Worm (Caenorhabditis elegans): ENCODE measurements around the gene R11E3.1.

Gene R11E3.1

DNA sequence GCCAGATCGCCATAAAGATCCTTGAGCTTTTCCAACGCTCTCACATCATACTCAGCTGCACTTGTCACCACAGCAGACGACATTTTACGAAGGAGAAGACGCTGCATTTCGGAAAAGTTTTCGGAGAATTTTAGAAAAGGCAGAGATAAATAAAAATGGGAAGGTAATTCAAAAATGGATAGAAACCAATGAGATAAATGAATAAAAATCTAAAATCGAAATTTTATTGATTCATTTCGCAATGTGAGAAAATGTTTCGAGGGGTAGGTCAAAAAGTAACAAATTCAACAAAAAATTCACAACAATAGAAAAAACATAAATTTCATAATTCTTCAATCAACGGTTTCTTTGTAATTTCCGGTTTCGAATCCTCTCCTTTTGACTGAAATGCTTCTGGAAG lies 16.9 kb downstream of the R11E3.1 start, which contains the start of gene dpf-5:
Gene dpf-5 (minus strand): TSS at position 101 of the 400 bp plus-strand sequence.
- TF ChIP-seq nhr-28 (tag; optimal IDR thresholded peaks at IDR 0.05) (no peak), sox-4 (tag; optimal IDR thresholded peaks at IDR 0.05) (no peak), aly-2 (tag; optimal IDR thresholded peaks at IDR 0.05) (no peak), egl-27 (tag; optimal IDR thresholded peaks at IDR 0.05) (no peak), nhr-85 (tag) (peak; percentile 10), nhr-90 (tag; optimal IDR thresholded peaks at IDR 0.05; ENCODE audit: poor library complexity) (no peak), tbx-2 (tag; optimal IDR thresholded peaks at IDR 0.05) (no peak), nhr-20 (tag; optimal IDR thresholded peaks at IDR 0.05) (no peak)

DNA sequence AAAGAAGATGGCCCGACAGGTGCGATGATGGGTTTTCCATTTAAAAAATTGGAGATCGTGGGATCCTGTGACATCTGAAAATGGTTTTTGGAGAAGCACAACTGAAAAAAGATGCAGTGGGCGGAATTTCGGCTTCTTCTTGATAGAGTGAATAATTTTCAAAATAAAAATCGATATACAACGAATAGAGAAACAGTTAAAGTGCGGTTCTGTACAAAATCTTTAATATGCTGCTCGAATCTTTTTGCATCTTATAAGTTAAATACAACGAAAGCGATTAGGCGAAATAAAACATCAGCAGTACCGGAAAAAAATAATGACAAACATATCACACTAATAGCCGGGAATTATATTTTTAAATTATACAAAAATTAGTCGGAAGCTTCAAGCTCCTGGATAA lies 17.7 kb downstream of the R11E3.1 start, which contains the start of gene H06H21.11:
Gene H06H21.11 (minus strand): TSS at position 101 of the 400 bp plus-strand sequence.
- no peak for TF ChIP-seq fos-1 (tag; optimal IDR thresholded peaks at IDR 0.05)
- TF ChIP-seq snpc-4 (tag; optimal IDR thresholded peaks at IDR 0.05), result no peak
- no peak for TF ChIP-seq C34B4.2 (tag; optimal IDR thresholded peaks at IDR 0.05)
- TF ChIP-seq elt-3 (tag; optimal IDR thresholded peaks at IDR 0.05), result no peak
- TF ChIP-seq isw-1 (GFP tag; IDR thresholded peaks at IDR 0.05), result no peak

DNA sequence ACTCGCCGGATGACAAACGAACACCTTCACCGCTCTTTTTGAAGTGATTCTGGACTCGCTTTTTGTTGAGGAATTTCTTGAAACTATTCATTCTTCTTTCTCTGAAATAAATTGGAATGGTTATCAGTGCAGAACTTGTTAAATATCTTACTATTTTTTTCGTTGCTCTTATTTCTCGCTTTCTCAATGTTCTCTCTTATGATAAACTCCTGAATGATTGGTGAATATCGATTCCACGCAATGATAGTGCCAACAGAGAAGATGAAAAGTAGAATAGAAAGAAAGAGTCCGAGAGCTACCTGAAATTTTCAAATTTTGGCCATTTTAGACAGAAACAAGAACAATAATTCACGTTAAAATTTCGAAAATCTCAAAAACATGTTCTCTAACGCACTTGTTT lies 19.9 kb downstream of the R11E3.1 start, which contains the start of gene ubxn-6:
Gene ubxn-6 (minus strand): TSS at position 101 of the 400 bp plus-strand sequence.
- TF ChIP-seq snpc-4 (tag; optimal IDR thresholded peaks at IDR 0.05), result no peak
- TF ChIP-seq fkh-8 (tag; optimal IDR thresholded peaks at IDR 0.05), result no peak
- no peak for TF ChIP-seq zip-4 (GFP tag; optimal IDR thresholded peaks at IDR 0.05)
- TF ChIP-seq xbp-1 (tag; optimal IDR thresholded peaks at IDR 0.05), result no peak
- TF ChIP-seq nhr-77 (tag; optimal IDR thresholded peaks at IDR 0.05), result no peak
- no peak for TF ChIP-seq mef-2 (tag; optimal IDR thresholded peaks at IDR 0.05)
- no peak for TF ChIP-seq nhr-90 (tag; optimal IDR thresholded peaks at IDR 0.05; ENCODE audit: poor library complexity)
- TF ChIP-seq egl-13 (tag; optimal IDR thresholded peaks at IDR 0.05), result no peak
- no peak for TF ChIP-seq fkh-4 (tag; optimal IDR thresholded peaks at IDR 0.05; ENCODE audit: borderline replicate concordance)
- TF ChIP-seq hpl-2 (GFP tag; optimal IDR thresholded peaks at IDR 0.05), result no peak
- TF ChIP-seq ceh-90 (tag; optimal IDR thresholded peaks at IDR 0.05), result no peak
- TF ChIP-seq ztf-11 (tag; optimal IDR thresholded peaks at IDR 0.05), result no peak
- no peak for TF ChIP-seq pax-3 (tag; optimal IDR thresholded peaks at IDR 0.05)
- TF ChIP-seq nhr-84 (tag; optimal IDR thresholded peaks at IDR 0.05), result no peak
- TF ChIP-seq C34B4.2 (tag; optimal IDR thresholded peaks at IDR 0.05), result no peak
- no peak for TF ChIP-seq unc-62 (GFP tag; optimal IDR thresholded peaks at IDR 0.05)
- no peak for TF ChIP-seq egl-27 (tag; optimal IDR thresholded peaks at IDR 0.05)

DNA sequence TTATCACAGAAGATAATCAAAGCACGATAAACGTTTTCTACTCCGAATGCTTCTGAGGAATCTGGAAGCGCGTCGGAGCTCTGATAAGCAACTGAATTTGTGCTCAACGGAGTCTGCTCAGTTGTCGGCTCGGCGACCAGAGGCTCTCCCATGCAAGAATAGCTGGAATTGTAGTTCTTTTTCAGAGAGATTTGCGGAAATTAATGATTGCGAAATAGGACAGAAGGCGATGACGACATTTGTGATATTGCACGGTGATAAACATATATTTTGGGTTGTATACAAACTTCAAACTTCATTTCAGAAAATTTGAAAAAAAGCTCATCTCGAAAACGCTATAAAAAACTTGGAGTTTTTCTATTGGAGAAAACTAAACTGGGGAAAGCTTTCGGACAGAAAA lies 20.3 kb downstream of the R11E3.1 start, which contains the start of gene H06H21.37:
Gene H06H21.37 (minus strand): TSS at position 162 of the 400 bp plus-strand sequence.
- TF ChIP-seq nhr-11 (tag; optimal IDR thresholded peaks at IDR 0.05) (no peak), lin-14 (GFP tag; optimal IDR thresholded peaks at IDR 0.05) (no peak), ztf-4 (tag; optimal IDR thresholded peaks at IDR 0.05) (no peak), ces-1 (GFP tag; optimal IDR thresholded peaks at IDR 0.05) (no peak), ceh-88 (GFP tag; IDR thresholded peaks at IDR 0.05) (no peak), efl-3 (GFP tag; optimal IDR thresholded peaks at IDR 0.05) (no peak), snpc-4 (tag; optimal IDR thresholded peaks at IDR 0.05) (no peak), isw-1 (GFP tag; IDR thresholded peaks at IDR 0.05) (no peak), ceh-63 (GFP tag; optimal IDR thresholded peaks at IDR 0.05) (no peak), zip-4 (GFP tag; optimal IDR thresholded peaks at IDR 0.05) (no peak), hpl-2 (GFP tag; optimal IDR thresholded peaks at IDR 0.05) (no peak), lin-15B (tag; optimal IDR thresholded peaks at IDR 0.05) (no peak), ceh-90 (tag; optimal IDR thresholded peaks at IDR 0.05) (no peak), ceh-8 (GFP tag; optimal IDR thresholded peaks at IDR 0.05) (no peak), nhr-28 (tag; optimal IDR thresholded peaks at IDR 0.05) (no peak), hlh-17 (GFP tag; optimal IDR thresholded peaks at IDR 0.05; ENCODE audit: borderline replicate concordance) (no peak), tlp-1 (tag; optimal IDR thresholded peaks at IDR 0.05) (no peak), aly-2 (tag; optimal IDR thresholded peaks at IDR 0.05) (no peak)
